Worm (Caenorhabditis elegans): Measurements from ENCODE around the gene C25E10.5.

- TF ChIP-seq zfp-2 (tag; optimal IDR thresholded peaks at IDR 0.05) (no peak), D1046.2 (GFP tag; IDR thresholded peaks at IDR 0.05) (no peak), nhr-237 (tag; optimal IDR thresholded peaks at IDR 0.05) (no peak), lir-3 (tag; optimal IDR thresholded peaks at IDR 0.05) (no peak), dmd-9 (GFP tag; IDR thresholded peaks at IDR 0.05) (no peak), ces-1 (GFP tag; optimal IDR thresholded peaks at IDR 0.05) (no peak), snpc-1.2 (GFP tag; IDR thresholded peaks at IDR 0.05) (no peak), fos-1 (tag; optimal IDR thresholded peaks at IDR 0.05) (peak; percentile 80), unc-62 (GFP tag; optimal IDR thresholded peaks at IDR 0.05 in 1 of 2) (peak in 1 of 2 experiments; percentile 66), unc-62 (tag; optimal IDR thresholded peaks at IDR 0.05) (no peak)
Observed at ce11 chrV:9074360-9074834, 44.0 kb downstream of the C25E10.5 start.
